Worm (Caenorhabditis elegans) whole organism, early embryonic: ENCODE data around the gene pin-2.

Experiments used
- B0310.2 ChIP-seq: sonication (generic microtip); optimal IDR thresholded peaks from 2 replicates; lab custom pipeline; 2016; ENCODE audit warnings: mild to moderate bottlenecking, missing genetic modification characterization, missing compliant biosample characterization
- F13C5.2 ChIP-seq: sonication (generic microtip); optimal IDR thresholded peaks from 2 replicates; lab custom pipeline; 2017; ENCODE audit warnings: mild to moderate bottlenecking, missing genetic modification characterization, inconsistent platforms, missing compliant biosample characterization
- aly-1 ChIP-seq: sonication (generic microtip); optimal IDR thresholded peaks from 2 replicates; lab custom pipeline; 2016; ENCODE audit warnings: missing genetic modification characterization, missing compliant biosample characterization
- ama-1 ChIP-seq: fragments of 150-350 bp; optimal IDR thresholded peaks from 2 replicates; lab custom pipeline; 2014
- ceh-13 ChIP-seq: fragments of 200-800 bp; sonication (Bioruptor generic); optimal IDR thresholded peaks from 2 replicates; lab custom pipeline; 2018; ENCODE audit warnings: mild to moderate bottlenecking, missing genetic modification characterization, missing compliant biosample characterization
- ceh-36 ChIP-seq: sonication (generic microtip); optimal IDR thresholded peaks from 2 replicates; lab custom pipeline; 2016; ENCODE audit warnings: missing genetic modification characterization, inconsistent platforms, missing compliant biosample characterization
- ets-7 ChIP-seq: sonication (generic microtip); optimal IDR thresholded peaks from 2 replicates; lab custom pipeline; 2016; ENCODE audit warnings: missing genotype, missing genetic modification characterization, missing compliant biosample characterization
- flt-1 ChIP-seq: fragments of 200-800 bp; sonication (Bioruptor generic); IDR thresholded peaks from 2 replicates; pipeline ENCODE4 v1.3.6; 2022; ENCODE audit warnings: missing genetic modification characterization, missing compliant biosample characterization
- hmbx-1 ChIP-seq: sonication (generic microtip); optimal IDR thresholded peaks from 2 replicates; lab custom pipeline; 2016; ENCODE audit warnings: mild to moderate bottlenecking, missing genetic modification characterization, missing compliant biosample characterization
- hmg-4 ChIP-seq: fragments of 200-800 bp; sonication (Bioruptor generic); optimal IDR thresholded peaks from 2 replicates; lab custom pipeline; 2018; ENCODE audit warnings: mild to moderate bottlenecking, missing genetic modification characterization, missing compliant biosample characterization
- hnd-1 ChIP-seq: sonication (generic microtip); optimal IDR thresholded peaks from 2 replicates; lab custom pipeline; 2016; ENCODE audit warnings: missing genetic modification characterization, missing compliant biosample characterization
- pes-1 ChIP-seq: fragments of 200-800 bp; sonication (Bioruptor generic); IDR thresholded peaks from 2 replicates; pipeline ENCODE4 v1.3.6; 2022; ENCODE audit warnings: missing genetic modification reagents, missing genetic modification characterization, missing compliant biosample characterization
- scrt-1 ChIP-seq: fragments of 200-800 bp; sonication (Bioruptor generic); IDR thresholded peaks from 2 replicates; pipeline ENCODE4 v1.3.6; 2022; ENCODE audit warnings: missing genetic modification characterization, missing compliant biosample characterization
- sea-1 ChIP-seq: fragments of 200-800 bp; sonication (Bioruptor generic); conservative IDR thresholded peaks from 2 replicates; pipeline ENCODE4 v1.3.6; 2022; ENCODE audit warnings: missing genetic modification characterization, missing compliant biosample characterization
- tbx-11 ChIP-seq: fragments of 200-800 bp; sonication (Bioruptor generic); IDR thresholded peaks from 2 replicates; pipeline ENCODE4 v1.3.6; 2022; ENCODE audit warnings: missing genetic modification characterization, missing compliant biosample characterization
- tbx-37 ChIP-seq: fragments of 200-800 bp; sonication (Bioruptor generic); conservative IDR thresholded peaks from 2 replicates; pipeline ENCODE4 v1.3.6; 2022; ENCODE audit warnings: missing genetic modification reagents, missing genetic modification characterization, missing compliant biosample characterization
- tra-4 ChIP-seq: sonication (generic microtip); optimal IDR thresholded peaks from 2 replicates; lab custom pipeline; 2017; ENCODE audit warnings: missing genetic modification characterization, missing compliant biosample characterization

pin-2 gene

ce11 chrIV:12793621-12794020 is at the start of gene pin-2:
pin-2 (plus strand) TSS chrIV:12793847.
- no peak for TF ChIP-seq B0310.2 (tag; lab: Kevin White, UChicago)
- TF ChIP-seq tra-4 (tag; lab: Kevin White, UChicago), result no peak
- no peak for TF ChIP-seq ets-7 (tag; lab: Kevin White, UChicago)
- TF ChIP-seq F13C5.2, result no peak
- no peak for TF ChIP-seq sea-1 (GFP tag; lab: Robert Waterston, UW)
- no peak for TF ChIP-seq tbx-11
- no peak for TF ChIP-seq hmbx-1
- no peak for TF ChIP-seq hmg-4 (GFP tag; lab: Kevin White, UChicago)
- no peak for TF ChIP-seq ceh-36 (tag; lab: Kevin White, UChicago)
- TF ChIP-seq ceh-13 (GFP tag; lab: Kevin White, UChicago), result no peak
- no peak for TF ChIP-seq tbx-37
- no peak for TF ChIP-seq aly-1 (tag; lab: Kevin White, UChicago)
- no peak for TF ChIP-seq scrt-1 (GFP tag; lab: Robert Waterston, UW)

ce11 chrIV:12744713-12745112 is 48.9 kb upstream of the pin-2 start, which contains the start of gene C36H8.1:
C36H8.1 (minus strand) TSS chrIV:12744813.
- no peak for TF ChIP-seq pes-1 (GFP tag; lab: Robert Waterston, UW)
- TF ChIP-seq scrt-1 (GFP tag; lab: Robert Waterston, UW), result no peak
- no peak for TF ChIP-seq ceh-36 (tag; lab: Kevin White, UChicago)
- TF ChIP-seq tbx-37, result no peak
- TF ChIP-seq aly-1 (tag; lab: Kevin White, UChicago), result no peak
- no peak for TF ChIP-seq sea-1 (GFP tag; lab: Robert Waterston, UW)
- TF ChIP-seq hmg-4 (GFP tag; lab: Kevin White, UChicago), result no peak
- no peak for TF ChIP-seq tra-4 (tag; lab: Kevin White, UChicago)
- TF ChIP-seq tbx-11, result no peak
- TF ChIP-seq ets-7 (tag; lab: Kevin White, UChicago), result no peak
- TF ChIP-seq B0310.2 (tag; lab: Kevin White, UChicago), result no peak
- no peak for TF ChIP-seq ama-1 (lab: Kevin White, UChicago)
- TF ChIP-seq ceh-13 (GFP tag; lab: Kevin White, UChicago), result no peak
- TF ChIP-seq flt-1 (GFP tag; lab: Robert Waterston, UW), result no peak

- TF ChIP-seq hmg-4 (GFP tag; lab: Kevin White, UChicago), result no peak
- TF ChIP-seq tra-4 (tag; lab: Kevin White, UChicago), result no peak
- TF ChIP-seq sea-1 (GFP tag; lab: Robert Waterston, UW), result no peak
- TF ChIP-seq ets-7 (tag; lab: Kevin White, UChicago), result no peak
- no peak for TF ChIP-seq F13C5.2
- no peak for TF ChIP-seq tbx-11
- TF ChIP-seq ama-1 (lab: Kevin White, UChicago), result no peak
- no peak for TF ChIP-seq B0310.2 (tag; lab: Kevin White, UChicago)
- TF ChIP-seq tbx-37, result no peak
- no peak for TF ChIP-seq scrt-1 (GFP tag; lab: Robert Waterston, UW)
- TF ChIP-seq hmbx-1, result no peak
- TF ChIP-seq aly-1 (tag; lab: Kevin White, UChicago), result no peak
- TF ChIP-seq pes-1 (GFP tag; lab: Robert Waterston, UW), result no peak
- no peak for TF ChIP-seq flt-1 (GFP tag; lab: Robert Waterston, UW)
- TF ChIP-seq hnd-1 (tag; lab: Kevin White, UChicago), result no peak
- TF ChIP-seq ceh-13 (GFP tag; lab: Kevin White, UChicago), result no peak
- TF ChIP-seq ceh-36 (tag; lab: Kevin White, UChicago), result no peak
Observed at ce11 chrIV:12746284-12746683, 47.4 kb upstream of the pin-2 start, which contains the start of gene inx-6. inx-6 (plus strand) TSS chrIV:12746584.

- TF ChIP-seq tbx-37 (no peak), tbx-11 (no peak), B0310.2 (tag; lab: Kevin White, UChicago) (no peak), scrt-1 (GFP tag; lab: Robert Waterston, UW) (no peak), ceh-36 (tag; lab: Kevin White, UChicago) (no peak), ets-7 (tag; lab: Kevin White, UChicago) (no peak), hmg-4 (GFP tag; lab: Kevin White, UChicago) (no peak), pes-1 (GFP tag; lab: Robert Waterston, UW) (no peak), flt-1 (GFP tag; lab: Robert Waterston, UW) (no peak), tra-4 (tag; lab: Kevin White, UChicago) (no peak), hnd-1 (tag; lab: Kevin White, UChicago) (no peak), aly-1 (tag; lab: Kevin White, UChicago) (no peak), F13C5.2 (no peak), ceh-13 (GFP tag; lab: Kevin White, UChicago) (no peak), sea-1 (GFP tag; lab: Robert Waterston, UW) (no peak), hmbx-1 (no peak), ama-1 (lab: Kevin White, UChicago) (no peak)
Observed at ce11 chrIV:12748760-12749159, 44.9 kb upstream of the pin-2 start.

DNA sequence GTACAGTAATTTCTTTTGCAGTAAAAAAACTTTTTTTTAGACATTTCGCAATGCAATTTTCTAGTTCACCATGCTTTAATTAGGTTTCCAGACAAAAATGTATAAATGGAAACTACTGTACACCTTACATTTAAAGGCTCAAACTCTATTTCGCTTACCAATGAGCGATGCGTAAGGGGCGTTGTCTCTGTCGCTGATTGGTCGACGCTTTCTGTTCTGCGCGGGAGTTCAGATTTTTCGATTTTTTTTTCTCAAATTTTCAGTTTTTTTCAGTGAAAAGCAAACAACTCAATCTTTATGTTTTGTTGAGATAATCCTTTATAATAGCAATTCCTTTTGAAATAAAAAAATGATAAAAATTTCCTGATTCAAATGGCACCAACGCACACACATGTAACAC is 39.5 kb upstream of the pin-2 start:
- TF ChIP-seq hmg-4 (GFP tag; lab: Kevin White, UChicago) (no peak), hmbx-1 (no peak), aly-1 (tag; lab: Kevin White, UChicago) (no peak), flt-1 (GFP tag; lab: Robert Waterston, UW) (no peak), pes-1 (GFP tag; lab: Robert Waterston, UW) (no peak), ets-7 (tag; lab: Kevin White, UChicago) (no peak), scrt-1 (GFP tag; lab: Robert Waterston, UW) (no peak), hnd-1 (tag; lab: Kevin White, UChicago) (no peak), ama-1 (lab: Kevin White, UChicago) (no peak), tbx-11 (no peak), ceh-13 (GFP tag; lab: Kevin White, UChicago) (no peak), tra-4 (tag; lab: Kevin White, UChicago) (no peak), sea-1 (GFP tag; lab: Robert Waterston, UW) (no peak), ceh-36 (tag; lab: Kevin White, UChicago) (no peak), B0310.2 (tag; lab: Kevin White, UChicago) (no peak), F13C5.2 (no peak), tbx-37 (no peak)

ce11 chrIV:12755641-12756040 is 38.0 kb upstream of the pin-2 start:
- TF ChIP-seq B0310.2 (tag; lab: Kevin White, UChicago) (no peak), hmg-4 (GFP tag; lab: Kevin White, UChicago) (no peak), tbx-37 (no peak), sea-1 (GFP tag; lab: Robert Waterston, UW) (no peak), flt-1 (GFP tag; lab: Robert Waterston, UW) (no peak), aly-1 (tag; lab: Kevin White, UChicago) (no peak), tra-4 (tag; lab: Kevin White, UChicago) (no peak), tbx-11 (no peak), pes-1 (GFP tag; lab: Robert Waterston, UW) (no peak), hmbx-1 (no peak)
